Worm (Caenorhabditis elegans): ENCODE results near the gene F08F1.3.

Gene F08F1.3

DNA sequence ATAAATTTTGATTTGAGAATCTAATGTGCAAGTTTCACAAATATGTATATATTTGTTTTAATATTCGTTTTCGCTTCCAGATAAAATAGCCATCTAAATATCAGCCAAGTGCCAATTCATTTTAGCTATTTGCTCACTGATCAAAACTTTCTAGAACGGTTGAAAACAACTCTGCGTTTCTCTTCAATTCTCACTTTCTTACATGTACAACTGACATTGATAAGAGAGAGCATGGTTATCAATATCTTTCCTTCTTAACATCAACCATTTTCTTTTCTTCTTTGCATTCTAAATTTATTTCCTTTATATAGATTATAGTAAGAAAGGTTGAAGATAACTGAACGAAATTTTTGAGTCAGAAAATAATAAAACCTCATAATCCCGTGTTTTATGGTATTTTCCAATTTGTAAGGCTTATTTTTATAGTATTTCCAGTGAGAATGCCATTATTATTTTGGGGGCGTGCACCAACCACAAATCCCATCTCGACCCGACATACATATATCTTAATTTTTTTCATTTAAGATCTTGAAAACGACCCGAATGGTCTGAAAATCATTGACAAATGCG lies at the start of gene F08F1.3:
Gene F08F1.3, plus strand, starts transcription at position 520 of the 570 bp plus-strand sequence.
- TF ChIP-seq cog-1 (tag; optimal IDR thresholded peaks at IDR 0.05) (no peak), ref-1 (GFP tag; conservative IDR thresholded peaks at IDR 0.05) (no peak), flt-1 (GFP tag; IDR thresholded peaks at IDR 0.05) (no peak), tab-1 (GFP tag; IDR thresholded peaks at IDR 0.05) (no peak), ztf-23 (GFP tag; IDR thresholded peaks at IDR 0.05) (no peak), klf-2 (GFP tag; conservative IDR thresholded peaks at IDR 0.05) (no peak), ztf-29 (GFP tag; IDR thresholded peaks at IDR 0.05) (no peak), T22C8.4 (GFP tag; IDR thresholded peaks at IDR 0.05) (no peak), med-1 (GFP tag; optimal IDR thresholded peaks at IDR 0.05; ENCODE audit: insufficient read depth) (no peak)

DNA sequence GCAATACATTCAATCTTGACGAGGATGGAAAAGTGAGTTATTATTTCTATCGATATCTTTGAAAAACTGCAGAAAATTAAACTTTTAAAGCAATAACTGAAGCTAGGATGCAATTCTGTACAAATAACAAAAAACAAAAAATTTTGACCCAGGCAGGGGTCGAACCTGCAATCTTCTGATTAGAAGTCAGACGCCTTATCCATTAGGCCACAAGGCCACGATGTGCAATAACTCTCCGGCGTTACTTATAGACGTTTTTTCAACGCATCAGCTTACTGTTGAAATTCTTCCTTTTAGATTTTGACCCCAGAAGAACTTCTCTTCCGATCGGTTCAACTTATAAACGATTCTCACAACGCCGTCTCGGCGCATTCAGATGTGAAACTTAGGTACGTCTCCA lies 47.0 kb upstream of the F08F1.3 start:
- TF ChIP-seq flt-1 (GFP tag; IDR thresholded peaks at IDR 0.05) = no peak; the same call in 1 of the 2 replicates
- TF ChIP-seq ztf-23 (GFP tag; IDR thresholded peaks at IDR 0.05) = 0 out of 2 replicates have a peak, but pooled peaks have one; percentile 50

DNA sequence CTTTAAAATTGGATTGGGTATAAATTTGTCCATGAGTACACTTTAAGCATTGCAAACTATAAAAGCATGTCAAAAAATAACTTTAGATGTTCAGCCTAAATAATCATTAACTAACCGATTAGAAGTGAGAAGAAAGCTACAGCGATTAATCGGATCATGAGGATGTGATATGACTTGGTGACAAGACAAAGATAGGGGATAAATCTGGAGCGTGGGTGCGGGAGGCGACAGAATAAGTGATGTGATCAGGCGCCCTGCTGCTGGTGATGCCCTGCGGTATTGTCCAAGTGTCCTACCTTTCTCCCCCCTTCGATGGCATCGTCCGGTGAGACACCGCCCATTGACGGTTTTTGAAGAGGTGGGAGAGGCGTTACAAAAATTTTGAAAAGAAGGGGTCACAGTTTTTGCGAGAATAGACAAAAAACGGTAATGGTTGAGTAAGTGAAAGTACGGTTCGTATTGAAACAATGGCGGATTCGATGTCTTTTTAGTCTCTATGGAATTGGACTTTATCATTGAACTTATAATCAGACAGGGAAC lies 43.9 kb upstream of the F08F1.3 start, which contains the start of gene F41D9.2:
Gene F41D9.2, minus strand, starts transcription at position 304 of the 540 bp plus-strand sequence.
- TF ChIP-seq ztf-29 (GFP tag; IDR thresholded peaks at IDR 0.05) (no peak), med-1 (GFP tag; optimal IDR thresholded peaks at IDR 0.05; ENCODE audit: insufficient read depth) (no peak)

DNA sequence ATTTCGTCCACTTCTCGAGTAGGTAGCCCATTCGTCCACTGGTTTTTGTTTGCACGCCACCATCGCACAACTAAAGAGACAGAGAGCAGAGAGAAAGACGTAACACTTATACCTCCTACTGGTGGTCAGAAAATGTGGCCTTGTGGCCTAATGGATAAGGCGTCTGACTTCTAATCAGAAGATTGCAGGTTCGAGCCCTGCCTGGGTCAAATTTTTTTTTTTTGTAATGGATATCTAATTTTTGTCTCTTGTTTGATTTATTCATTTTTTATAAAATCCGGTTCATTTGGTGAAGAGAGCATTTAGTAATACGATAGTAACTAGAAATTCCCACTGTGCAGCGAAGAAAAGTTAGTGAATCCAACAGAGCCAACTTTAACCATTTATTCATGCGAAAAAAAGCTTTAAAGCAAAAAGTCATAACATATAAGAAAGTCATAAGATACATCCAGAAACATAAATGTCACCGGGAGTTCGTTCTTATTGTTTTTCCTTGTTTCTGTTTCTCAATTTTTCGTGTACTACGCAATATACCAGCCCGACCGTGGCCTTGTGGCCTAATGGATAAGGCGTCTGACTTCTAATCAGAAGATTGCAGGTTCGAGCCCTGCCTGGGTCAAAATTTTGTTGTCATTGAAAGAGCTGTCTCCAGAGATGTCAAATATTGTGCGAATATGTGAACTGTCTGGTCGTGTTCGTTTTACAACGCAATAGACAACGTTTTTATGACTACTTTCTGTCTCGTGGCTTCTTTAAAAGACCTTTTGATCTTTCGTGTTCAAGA lies 42.4 kb upstream of the F08F1.3 start:
- peak; percentile 89 for TF ChIP-seq ztf-23 (GFP tag; IDR thresholded peaks at IDR 0.05)
- TF ChIP-seq med-1 (GFP tag; optimal IDR thresholded peaks at IDR 0.05; ENCODE audit: insufficient read depth) = peak; percentile 45
- peak; percentile 89 for TF ChIP-seq tab-1 (GFP tag; IDR thresholded peaks at IDR 0.05)
- TF ChIP-seq klf-2 (GFP tag; conservative IDR thresholded peaks at IDR 0.05) = peak; percentile 78
- peak; percentile 86 for TF ChIP-seq T22C8.4 (GFP tag; IDR thresholded peaks at IDR 0.05)
- peak; percentile 79 for TF ChIP-seq ref-1 (GFP tag; conservative IDR thresholded peaks at IDR 0.05)
- peak; percentile 55 for TF ChIP-seq cog-1 (tag; optimal IDR thresholded peaks at IDR 0.05)
- peak; percentile 85 for TF ChIP-seq ztf-29 (GFP tag; IDR thresholded peaks at IDR 0.05)
- TF ChIP-seq flt-1 (GFP tag; IDR thresholded peaks at IDR 0.05) = peak; percentile 92

DNA sequence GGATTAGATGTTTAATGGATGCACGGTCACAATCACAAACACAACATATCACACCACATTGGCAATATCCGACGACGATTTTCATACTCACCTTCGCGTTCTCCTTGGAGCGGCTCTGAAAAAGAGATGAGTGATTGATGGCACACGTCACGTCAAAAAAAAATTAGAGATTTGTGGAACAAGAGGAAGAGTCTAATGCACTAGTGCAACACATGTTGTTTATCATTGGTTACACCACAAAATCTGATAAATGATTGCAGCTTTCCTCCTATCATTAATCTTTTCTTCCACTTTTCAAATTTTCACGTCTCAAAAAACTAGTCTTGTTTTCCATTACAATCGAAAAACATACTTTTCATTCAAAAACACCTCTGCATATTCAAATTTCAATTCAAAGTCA lies 38.1 kb upstream of the F08F1.3 start:
- TF ChIP-seq tab-1 (GFP tag; IDR thresholded peaks at IDR 0.05) (no peak), flt-1 (GFP tag; IDR thresholded peaks at IDR 0.05) (no peak), ref-1 (GFP tag; conservative IDR thresholded peaks at IDR 0.05) (no peak), ztf-23 (GFP tag; IDR thresholded peaks at IDR 0.05) (no peak), cog-1 (tag; optimal IDR thresholded peaks at IDR 0.05) (no peak), ztf-29 (GFP tag; IDR thresholded peaks at IDR 0.05) (no peak), klf-2 (GFP tag; conservative IDR thresholded peaks at IDR 0.05) (no peak), T22C8.4 (GFP tag; IDR thresholded peaks at IDR 0.05) (no peak)

DNA sequence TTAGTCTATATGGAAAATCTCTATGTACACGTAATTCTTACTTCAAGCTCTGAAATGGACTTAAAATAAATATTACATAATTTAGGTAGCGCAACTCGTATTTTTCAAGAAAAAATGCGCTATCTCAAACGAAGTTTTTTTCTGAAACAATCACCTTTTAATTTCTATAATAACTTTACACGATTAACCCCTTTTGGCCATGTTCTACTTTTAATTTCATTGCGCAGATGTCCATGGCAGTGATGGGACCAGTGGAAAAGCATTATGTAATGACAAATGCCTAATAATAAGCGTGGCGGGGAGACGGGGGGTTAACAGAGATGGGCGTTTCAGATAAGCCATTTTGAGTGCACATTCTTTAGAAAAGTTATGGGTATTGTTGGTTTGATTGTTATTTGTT lies 37.1 kb upstream of the F08F1.3 start:
- TF ChIP-seq T22C8.4 (GFP tag; IDR thresholded peaks at IDR 0.05) (no peak), ztf-23 (GFP tag; IDR thresholded peaks at IDR 0.05) (no peak), tab-1 (GFP tag; IDR thresholded peaks at IDR 0.05) (no peak), ref-1 (GFP tag; conservative IDR thresholded peaks at IDR 0.05) (no peak), cog-1 (tag; optimal IDR thresholded peaks at IDR 0.05) (no peak), med-1 (GFP tag; optimal IDR thresholded peaks at IDR 0.05; ENCODE audit: insufficient read depth) (no peak), klf-2 (GFP tag; conservative IDR thresholded peaks at IDR 0.05) (no peak), ztf-29 (GFP tag; IDR thresholded peaks at IDR 0.05) (no peak), flt-1 (GFP tag; IDR thresholded peaks at IDR 0.05) (no peak)

DNA sequence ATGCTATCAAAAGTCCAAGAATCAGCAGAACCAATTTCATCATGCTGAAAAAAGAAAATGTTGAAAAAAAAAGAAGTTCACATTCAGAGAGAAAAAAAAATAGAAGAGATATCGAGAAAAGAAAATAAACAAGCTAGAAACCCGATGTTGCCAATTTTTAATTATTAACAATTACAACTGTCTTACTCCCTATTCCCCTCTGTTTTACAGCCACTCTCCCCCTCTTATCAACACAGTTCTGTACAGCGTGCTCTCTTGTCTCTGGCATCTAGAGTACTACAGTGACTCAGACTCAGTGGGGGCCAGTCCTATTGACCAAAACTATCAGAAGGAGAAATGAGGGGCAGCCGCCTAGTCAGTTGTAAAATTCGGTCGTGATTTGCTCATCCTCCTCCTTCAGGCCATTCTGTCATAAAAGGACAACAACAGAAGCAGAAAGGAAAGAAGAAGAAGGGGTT lies 36.1 kb upstream of the F08F1.3 start, which contains the start of gene wrk-1:
Gene wrk-1, minus strand, starts transcription at position 51 of the 458 bp plus-strand sequence.
- TF ChIP-seq ref-1 (GFP tag; conservative IDR thresholded peaks at IDR 0.05) = no peak
- TF ChIP-seq flt-1 (GFP tag; IDR thresholded peaks at IDR 0.05) = no peak
- no peak for TF ChIP-seq med-1 (GFP tag; optimal IDR thresholded peaks at IDR 0.05; ENCODE audit: insufficient read depth)
- TF ChIP-seq cog-1 (tag; optimal IDR thresholded peaks at IDR 0.05) = no peak
- no peak for TF ChIP-seq tab-1 (GFP tag; IDR thresholded peaks at IDR 0.05)
- TF ChIP-seq klf-2 (GFP tag; conservative IDR thresholded peaks at IDR 0.05) = no peak
- no peak for TF ChIP-seq T22C8.4 (GFP tag; IDR thresholded peaks at IDR 0.05)
- TF ChIP-seq ztf-29 (GFP tag; IDR thresholded peaks at IDR 0.05) = no peak
- no peak for TF ChIP-seq ztf-23 (GFP tag; IDR thresholded peaks at IDR 0.05)

DNA sequence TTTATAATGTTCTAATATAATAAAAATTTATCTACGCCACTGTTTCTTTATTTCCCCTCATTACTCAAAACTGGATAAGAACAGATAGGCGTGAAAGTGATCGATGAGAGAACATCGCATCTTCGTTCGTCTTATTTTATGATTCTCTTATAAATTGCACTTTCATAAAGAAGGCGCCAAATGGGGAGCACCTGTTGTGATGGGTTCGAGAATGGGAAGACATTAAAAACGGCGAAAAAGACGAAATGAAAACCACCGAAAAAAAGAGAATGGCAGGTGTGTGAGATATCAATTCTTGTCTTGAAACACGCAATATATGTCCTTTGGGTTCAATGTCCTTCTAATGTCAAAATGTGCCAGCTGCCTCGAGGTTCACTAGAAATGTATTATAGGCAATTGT lies 34.4 kb upstream of the F08F1.3 start:
- no peak for TF ChIP-seq ref-1 (GFP tag; conservative IDR thresholded peaks at IDR 0.05)

DNA sequence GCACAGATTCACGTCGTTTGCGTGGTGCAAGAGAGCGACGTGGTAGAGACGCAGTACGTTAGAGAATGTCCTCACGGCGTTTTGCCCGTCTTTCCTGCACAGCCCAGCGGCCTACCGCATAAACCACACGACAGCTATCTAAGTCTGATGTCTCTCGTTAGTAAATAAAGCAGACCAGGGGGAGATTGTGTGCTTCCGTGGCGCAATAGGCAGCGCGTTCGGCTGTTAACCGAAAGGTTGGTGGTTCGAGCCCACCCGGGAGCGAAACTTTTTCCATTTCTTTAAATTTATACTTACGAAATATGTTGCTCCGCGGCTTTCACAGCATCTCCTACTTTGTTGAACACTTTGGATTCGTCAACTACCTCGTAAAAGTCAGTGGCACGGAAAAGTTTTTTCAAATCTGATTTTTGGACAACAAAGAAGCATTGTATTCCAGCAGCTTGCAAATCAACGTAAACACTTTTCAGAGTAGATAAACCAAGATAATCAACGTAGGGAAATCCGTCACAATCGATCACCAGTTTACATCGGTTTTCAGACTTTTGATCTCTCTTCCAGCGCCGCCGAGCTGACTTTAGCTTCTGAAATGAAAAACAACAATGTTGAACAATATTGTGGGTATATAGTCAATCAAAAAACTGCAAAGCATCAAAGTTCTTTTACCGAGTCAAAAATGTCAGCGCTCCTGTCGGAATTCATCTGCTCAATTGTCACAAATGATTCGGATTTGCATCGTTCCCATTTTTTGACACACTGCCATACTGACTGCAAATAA lies 24.1 kb upstream of the F08F1.3 start:
- TF ChIP-seq ztf-23 (GFP tag; IDR thresholded peaks at IDR 0.05) (peak; percentile 98), tab-1 (GFP tag; IDR thresholded peaks at IDR 0.05) (peak; percentile 99), T22C8.4 (GFP tag; IDR thresholded peaks at IDR 0.05) (peak; percentile 96), ref-1 (GFP tag; conservative IDR thresholded peaks at IDR 0.05) (peak; percentile 98), cog-1 (tag; optimal IDR thresholded peaks at IDR 0.05) (peak; percentile 97), klf-2 (GFP tag; conservative IDR thresholded peaks at IDR 0.05) (peak; percentile 95), ztf-29 (GFP tag; IDR thresholded peaks at IDR 0.05) (peak; percentile 99), med-1 (GFP tag; optimal IDR thresholded peaks at IDR 0.05; ENCODE audit: insufficient read depth) (peak; percentile 82), flt-1 (GFP tag; IDR thresholded peaks at IDR 0.05) (peak; percentile 98)

All from whole organism, midembryonic.